Worm (Caenorhabditis elegans) whole organism, L4 larva: ENCODE results near the gene ran-1.

Source experiments
- fkh-10 ChIP-seq: fragments of 150-350 bp; optimal IDR thresholded peaks from 2 replicates; lab custom pipeline; 2014; ENCODE audit warnings: missing biosample characterization, missing genetic modification reagents, missing genetic modification characterization
- fos-1 ChIP-seq: fragments of 150-350 bp; optimal IDR thresholded peaks from 2 replicates; lab custom pipeline; 2014; ENCODE audit warnings: missing biosample characterization, missing genetic modification characterization
- jun-1 ChIP-seq: fragments of 150-350 bp; optimal IDR thresholded peaks from 2 replicates; lab custom pipeline; 2014; ENCODE audit warnings: missing biosample characterization, missing genetic modification reagents, missing genetic modification characterization
- lin-15B ChIP-seq: fragments of 150-350 bp; sonication (generic microtip); optimal IDR thresholded peaks from 3 replicates; lab custom pipeline; 2014; ENCODE audit warnings: missing biosample characterization, missing genetic modification characterization
- madf-9 ChIP-seq: fragments of 200-800 bp; sonication (Bioruptor generic); conservative IDR thresholded peaks from 2 replicates; pipeline ENCODE4 v1.3.6; 2022; ENCODE audit warnings: missing genetic modification reagents, missing genetic modification characterization, missing compliant biosample characterization
- mep-1 ChIP-seq: fragments of 150-350 bp; sonication (generic microtip); optimal IDR thresholded peaks from 3 replicates; lab custom pipeline; 2014; ENCODE audit warnings: missing biosample characterization, missing genetic modification characterization
- mxl-3 ChIP-seq: fragments of 200-800 bp; sonication (Bioruptor generic); optimal IDR thresholded peaks from 2 replicates; lab custom pipeline; 2018; ENCODE audit warnings: mild to moderate bottlenecking, missing genetic modification characterization, missing compliant biosample characterization
- nhr-237 ChIP-seq: sonication (generic microtip); optimal IDR thresholded peaks from 2 replicates; lab custom pipeline; 2017; ENCODE audit warnings: missing biosample characterization, missing genetic modification characterization
- nhr-6 ChIP-seq: fragments of 150-350 bp; optimal IDR thresholded peaks from 2 replicates; lab custom pipeline; 2014; ENCODE audit warnings: missing biosample characterization, missing genetic modification characterization
- snpc-4 ChIP-seq: fragments of 150-350 bp; optimal IDR thresholded peaks from 2 replicates; lab custom pipeline; 2014; ENCODE audit warnings: missing biosample characterization, missing genetic modification characterization
- unc-62 ChIP-seq, 3 experiments: fragments of 150-350 bp in 1 of 3; sonication (generic microtip); optimal IDR thresholded peaks in 2 of 3; peaks in 1 of 3; 1 replicate in 1 of 3; 2 replicates in 2 of 3; lab custom pipeline; 2014 to 2017; ENCODE audit warnings: missing biosample characterization in 3 of 3, missing genetic modification characterization in 3 of 3, missing genetic modification reagents in 3 of 3, missing genotype in 1 of 3
- ztf-11 ChIP-seq: fragments of 150-350 bp; optimal IDR thresholded peaks from 2 replicates; lab custom pipeline; 2014; ENCODE audit warnings: missing biosample characterization, missing genetic modification characterization

ce11 chrIII:10700460-10700859, 47.1 kb downstream of the ran-1 start, which contains the start of gene Y39A1A.20:
- TF ChIP-seq nhr-237 (no peak), unc-62 (GFP tag; optimal IDR thresholded peaks at IDR 0.05 in 1 of 2; lab: Kevin White, UChicago) (no peak), unc-62 (tag; optimal IDR thresholded peaks at IDR 0.05; lab: Kevin White, UChicago) (no peak), mxl-3 (GFP tag; lab: Kevin White, UChicago) (no peak), nhr-6 (no peak), mep-1 (no peak), fkh-10 (GFP tag; lab: Kevin White, UChicago) (no peak), snpc-4 (tag; lab: Kevin White, UChicago) (no peak), madf-9 (no peak), ztf-11 (tag; lab: Kevin White, UChicago) (no peak), jun-1 (tag; lab: Kevin White, UChicago) (no peak), lin-15B (no peak), fos-1 (tag; lab: Kevin White, UChicago) (no peak)
